Worm (Caenorhabditis elegans) whole organism, L1 larva: ENCODE data around the gene srd-38.

ENCODE experiments used
- C04F5.9 ChIP-seq: sonication (generic microtip); optimal IDR thresholded peaks from 2 replicates; lab custom pipeline; 2016; ENCODE audit warnings: missing genetic modification characterization, missing compliant biosample characterization
- C34B4.2 ChIP-seq: sonication (generic microtip); optimal IDR thresholded peaks from 2 replicates; lab custom pipeline; 2017; ENCODE audit warnings: mild to moderate bottlenecking, missing genetic modification characterization, missing compliant biosample characterization
- F16B12.6 ChIP-seq: fragments of 150-350 bp; optimal IDR thresholded peaks from 2 replicates; lab custom pipeline; 2014; ENCODE audit warnings: missing biosample characterization, missing genetic modification characterization
- ama-1 ChIP-seq: fragments of 150-350 bp; optimal IDR thresholded peaks from 2 replicates; lab custom pipeline; 2014
- ceh-63 ChIP-seq: fragments of 200-800 bp; sonication (Bioruptor generic); optimal IDR thresholded peaks from 2 replicates; lab custom pipeline; 2018; ENCODE audit warnings: mild to moderate bottlenecking, missing genetic modification characterization, missing compliant biosample characterization
- ceh-8 ChIP-seq: fragments of 200-800 bp; sonication (Bioruptor generic); optimal IDR thresholded peaks from 2 replicates; lab custom pipeline; 2018; ENCODE audit warnings: mild to moderate bottlenecking, missing genetic modification characterization, moderate library complexity, missing compliant biosample characterization
- ceh-82 ChIP-seq, 3 experiments: fragments of 150-350 bp in 1 of 3; sonication (generic microtip) in 2 of 3; optimal IDR thresholded peaks; 2 replicates each; lab custom pipeline; 2014 to 2017; ENCODE audit warnings: missing biosample characterization in 3 of 3, missing genetic modification characterization in 3 of 3
- ces-1 ChIP-seq: fragments of 150-350 bp; optimal IDR thresholded peaks from 2 replicates; lab custom pipeline; 2014; ENCODE audit warnings: missing biosample characterization, missing genetic modification reagents, missing genetic modification characterization
- dpl-1 ChIP-seq, 3 experiments: fragments of 150-350 bp in 2 of 3; sonication (generic microtip) in 1 of 3; optimal IDR thresholded peaks; 2 replicates each; lab custom pipeline; 2014 to 2017; ENCODE audit warnings: missing biosample characterization in 3 of 3, missing genetic modification characterization in 3 of 3, missing genetic modification reagents in 3 of 3
- dsc-1 ChIP-seq: sonication (generic microtip); optimal IDR thresholded peaks from 2 replicates; lab custom pipeline; 2016; ENCODE audit warnings: mild to moderate bottlenecking, missing genetic modification characterization, missing compliant biosample characterization
- efl-1 ChIP-seq, 4 experiments: fragments of 150-350 bp; optimal IDR thresholded peaks in 3 of 4; peaks in 1 of 4; 1 replicate in 1 of 4; 2 replicates in 3 of 4; lab custom pipeline; 2014; ENCODE audit warnings: missing biosample characterization in 2 of 4, missing genetic modification characterization in 2 of 4, missing genetic modification reagents in 2 of 4
- egl-13 ChIP-seq: sonication (generic microtip); optimal IDR thresholded peaks from 2 replicates; lab custom pipeline; 2016; ENCODE audit warnings: missing genotype, missing genetic modification reagents, missing genetic modification characterization, missing compliant biosample characterization
- egl-27 ChIP-seq, 2 experiments: fragments of 150-350 bp in 1 of 2; sonication (generic microtip); optimal IDR thresholded peaks; 3 replicates each; lab custom pipeline; 2017 to 2018; ENCODE audit warnings: missing biosample characterization in 2 of 2, missing genetic modification characterization in 2 of 2, missing genetic modification reagents in 2 of 2
- elt-2 ChIP-seq: sonication (generic microtip); optimal IDR thresholded peaks from 2 replicates; lab custom pipeline; 2016; ENCODE audit warnings: missing genetic modification characterization, mild to moderate bottlenecking, inconsistent platforms, missing compliant biosample characterization, missing genetic modification reagents
- fkh-4 ChIP-seq: sonication (generic microtip); optimal IDR thresholded peaks from 2 replicates; lab custom pipeline; 2016; ENCODE audit warnings: missing compliant biosample characterization, missing genetic modification characterization, borderline replicate concordance
- fkh-8 ChIP-seq: sonication (generic microtip); optimal IDR thresholded peaks from 2 replicates; lab custom pipeline; 2016; ENCODE audit warnings: mild to moderate bottlenecking, missing genetic modification characterization, missing compliant biosample characterization
- fos-1 ChIP-seq: fragments of 150-350 bp; optimal IDR thresholded peaks from 2 replicates; lab custom pipeline; 2014; ENCODE audit warnings: missing biosample characterization, missing genetic modification characterization
- hlh-17 ChIP-seq: fragments of 200-800 bp; sonication (Bioruptor generic); optimal IDR thresholded peaks from 2 replicates; lab custom pipeline; 2018; ENCODE audit warnings: missing genetic modification characterization, mild to moderate bottlenecking, missing compliant biosample characterization, moderate library complexity, borderline replicate concordance
- hlh-4 ChIP-seq: sonication (generic microtip); optimal IDR thresholded peaks from 2 replicates; lab custom pipeline; 2016; ENCODE audit warnings: mild to moderate bottlenecking, missing genetic modification characterization, missing compliant biosample characterization
- irx-1 ChIP-seq: sonication (generic microtip); optimal IDR thresholded peaks from 2 replicates; lab custom pipeline; 2016; ENCODE audit warnings: missing genetic modification characterization, missing compliant biosample characterization
- isw-1 ChIP-seq: fragments of 200-800 bp; sonication (Bioruptor generic); IDR thresholded peaks from 2 replicates; pipeline ENCODE4 v1.3.6; 2022; ENCODE audit warnings: missing genetic modification characterization, missing compliant biosample characterization
- lin-13 ChIP-seq: fragments of 150-350 bp; optimal IDR thresholded peaks from 2 replicates; lab custom pipeline; 2014; ENCODE audit warnings: missing biosample characterization, missing genetic modification reagents, missing genetic modification characterization
- lir-3 ChIP-seq: sonication (generic microtip); optimal IDR thresholded peaks from 2 replicates; lab custom pipeline; 2016; ENCODE audit warnings: mild to moderate bottlenecking, missing genetic modification characterization, moderate library complexity, missing compliant biosample characterization; ENCODE audit not compliant: poor library complexity
- mab-9 ChIP-seq: fragments of 200-800 bp; sonication (Bioruptor generic); IDR thresholded peaks from 2 replicates; pipeline ENCODE4 v1.3.6; 2022; ENCODE audit warnings: missing genetic modification reagents, missing genetic modification characterization, missing compliant biosample characterization
- mef-2 ChIP-seq: fragments of 150-350 bp; optimal IDR thresholded peaks from 2 replicates; lab custom pipeline; 2014; ENCODE audit warnings: missing biosample characterization, missing genetic modification characterization
- mep-1 ChIP-seq: fragments of 150-350 bp; optimal IDR thresholded peaks from 2 replicates; lab custom pipeline; 2014; ENCODE audit warnings: missing biosample characterization, missing genetic modification characterization
- nhr-20 ChIP-seq: sonication (generic microtip); optimal IDR thresholded peaks from 2 replicates; lab custom pipeline; 2016; ENCODE audit warnings: mild to moderate bottlenecking, missing genetic modification characterization, missing compliant biosample characterization
- nhr-47 ChIP-seq: sonication (generic microtip); optimal IDR thresholded peaks from 2 replicates; lab custom pipeline; 2016; ENCODE audit warnings: mild to moderate bottlenecking, missing genetic modification characterization, moderate library complexity, missing compliant biosample characterization
- nhr-71 ChIP-seq: sonication (generic microtip); optimal IDR thresholded peaks from 2 replicates; lab custom pipeline; 2016; ENCODE audit warnings: mild to moderate bottlenecking, missing genetic modification characterization, moderate library complexity, missing compliant biosample characterization
- nhr-76 ChIP-seq: sonication (generic microtip); optimal IDR thresholded peaks from 2 replicates; lab custom pipeline; 2017; ENCODE audit warnings: missing biosample characterization, missing genetic modification characterization
- nhr-85 ChIP-seq: sonication (generic microtip); peaks from one replicate; lab custom pipeline; 2016; ENCODE audit warnings: missing genetic modification characterization, inconsistent platforms, missing compliant biosample characterization
- pag-3 ChIP-seq: sonication (generic microtip); optimal IDR thresholded peaks from 2 replicates; lab custom pipeline; 2017; ENCODE audit warnings: missing genetic modification characterization, mild to moderate bottlenecking, missing compliant biosample characterization, antibody characterized with exemption, borderline replicate concordance; ENCODE audit not compliant: insufficient read depth
- pax-3 ChIP-seq: fragments of 200-800 bp; sonication (Bioruptor generic); optimal IDR thresholded peaks from 2 replicates; lab custom pipeline; 2018; ENCODE audit warnings: mild to moderate bottlenecking, missing genetic modification characterization, moderate library complexity, missing compliant biosample characterization
- rnt-1 ChIP-seq: sonication (generic microtip); optimal IDR thresholded peaks from 2 replicates; lab custom pipeline; 2016; ENCODE audit warnings: mild to moderate bottlenecking, missing genetic modification characterization, moderate library complexity, missing compliant biosample characterization
- skn-1 ChIP-seq: fragments of 150-350 bp; optimal IDR thresholded peaks from 2 replicates; lab custom pipeline; 2014; ENCODE audit warnings: missing biosample characterization, missing genetic modification characterization
- snu-23 ChIP-seq: sonication (generic microtip); optimal IDR thresholded peaks from 2 replicates; lab custom pipeline; 2016; ENCODE audit warnings: missing genetic modification characterization, missing compliant biosample characterization
- sox-4 ChIP-seq: sonication (generic microtip); optimal IDR thresholded peaks from 2 replicates; lab custom pipeline; 2016; ENCODE audit warnings: missing genetic modification characterization, missing compliant biosample characterization
- sptf-1 ChIP-seq: fragments of 150-350 bp; optimal IDR thresholded peaks from 2 replicates; lab custom pipeline; 2014; ENCODE audit warnings: missing biosample characterization, missing genetic modification characterization
- sup-37 ChIP-seq: fragments of 200-800 bp; sonication (Bioruptor generic); optimal IDR thresholded peaks from 2 replicates; lab custom pipeline; 2018; ENCODE audit warnings: mild to moderate bottlenecking, missing genetic modification characterization, missing compliant biosample characterization
- swsn-7 ChIP-seq: sonication (generic microtip); optimal IDR thresholded peaks from 2 replicates; lab custom pipeline; 2016; ENCODE audit warnings: missing genetic modification characterization, missing compliant biosample characterization
- tlp-1 ChIP-seq: fragments of 150-350 bp; optimal IDR thresholded peaks from 2 replicates; lab custom pipeline; 2014; ENCODE audit warnings: missing biosample characterization, missing genetic modification characterization
- unc-62 ChIP-seq: fragments of 150-350 bp; optimal IDR thresholded peaks from 2 replicates; lab custom pipeline; 2014; ENCODE audit warnings: missing biosample characterization, missing genetic modification reagents, missing genetic modification characterization
- unc-86 ChIP-seq: sonication (generic microtip); optimal IDR thresholded peaks from 2 replicates; lab custom pipeline; 2016; ENCODE audit warnings: missing genetic modification characterization, missing compliant biosample characterization
- xbp-1 ChIP-seq: sonication (generic microtip); optimal IDR thresholded peaks from 2 replicates; lab custom pipeline; 2016; ENCODE audit warnings: missing genetic modification characterization, missing compliant biosample characterization
- zag-1 ChIP-seq: fragments of 150-350 bp; optimal IDR thresholded peaks from 2 replicates; lab custom pipeline; 2014; ENCODE audit warnings: missing biosample characterization, missing genetic modification characterization
- zip-4 ChIP-seq: fragments of 200-800 bp; sonication (Bioruptor generic); optimal IDR thresholded peaks from 2 replicates; lab custom pipeline; 2018; ENCODE audit warnings: mild to moderate bottlenecking, missing genetic modification characterization, moderate library complexity, missing compliant biosample characterization
- ztf-11 ChIP-seq, 2 experiments: sonication (generic microtip); optimal IDR thresholded peaks; 2 replicates each; lab custom pipeline; 2016 to 2017; ENCODE audit warnings: missing genetic modification characterization in 2 of 2, missing biosample characterization in 1 of 2, missing compliant biosample characterization in 1 of 2
- ztf-4 ChIP-seq: fragments of 150-350 bp; optimal IDR thresholded peaks from 2 replicates; lab custom pipeline; 2014; ENCODE audit warnings: missing biosample characterization, missing genetic modification characterization

Gene srd-38

ce11 chrX:13250163-13250562, 41.4 kb upstream of the srd-38 start (continued):
- TF ChIP-seq unc-62 (GFP tag; lab: Kevin White, UChicago) (no peak), nhr-20 (tag; lab: Kevin White, UChicago) (peak; percentile 89), mab-9 (no peak), ama-1 (lab: Kevin White, UChicago) (no peak), swsn-7 (tag; lab: Kevin White, UChicago) (peak; percentile 25), nhr-47 (tag; lab: Kevin White, UChicago) (no peak)

ce11 chrX:13251354-13251843, 40.2 kb upstream of the srd-38 start:
- TF ChIP-seq tlp-1 (tag; lab: Kevin White, UChicago) (no peak), nhr-47 (tag; lab: Kevin White, UChicago) (peak; percentile 69), fkh-4 (tag; lab: Kevin White, UChicago) (no peak), zip-4 (GFP tag; lab: Kevin White, UChicago) (no peak), swsn-7 (tag; lab: Kevin White, UChicago) (peak; percentile 74), ztf-4 (peak; percentile 9), dpl-1 (GFP tag; optimal IDR thresholded peaks at IDR 0.05; lab: Kevin White, UChicago) (no peak), pag-3 (tag; lab: Kevin White, UChicago) (peak; percentile 26), ceh-82 (tag; optimal IDR thresholded peaks at IDR 0.05; lab: Kevin White, UChicago) (peak; percentile 7 to 65 (median 26)), ztf-11 (tag; optimal IDR thresholded peaks at IDR 0.05; lab: Kevin White, UChicago) (no peak), unc-86 (tag; lab: Kevin White, UChicago) (peak; percentile 55), lin-13 (peak; percentile 25), nhr-76 (tag; lab: Kevin White, UChicago) (no peak), snu-23 (GFP tag; lab: Kevin White, UChicago) (peak; percentile 84), nhr-20 (tag; lab: Kevin White, UChicago) (peak; percentile 89), sox-4 (tag; lab: Kevin White, UChicago) (no peak), egl-27 (tag; optimal IDR thresholded peaks at IDR 0.05; lab: Kevin White, UChicago) (peak in 1 of 2 experiments; percentile 63), nhr-71 (tag; lab: Kevin White, UChicago) (peak; percentile 89), ceh-63 (no peak), ceh-8 (GFP tag; lab: Kevin White, UChicago) (no peak), C34B4.2 (no peak), xbp-1 (tag; lab: Kevin White, UChicago) (peak; percentile 62), elt-2 (no peak), mef-2 (tag; lab: Kevin White, UChicago) (no peak), nhr-85 (tag; lab: Kevin White, UChicago) (peak; percentile 87), mab-9 (0 out of 2 replicates have a peak, but pooled peaks have one; percentile 19), F16B12.6 (tag; lab: Kevin White, UChicago) (no peak), C04F5.9 (tag; lab: Kevin White, UChicago) (no peak), pax-3 (tag; lab: Kevin White, UChicago) (no peak), sup-37 (GFP tag; lab: Kevin White, UChicago) (no peak), egl-13 (no peak), irx-1 (peak; percentile 35), sptf-1 (tag; lab: Kevin White, UChicago) (no peak), efl-1 (optimal IDR thresholded peaks at IDR 0.05; lab: Kevin White, UChicago) (peak; percentile 34 to 39), efl-1 (GFP tag; optimal IDR thresholded peaks at IDR 0.05 in 1 of 2; lab: Kevin White, UChicago) (peak in 1 of 2 experiments; percentile 46), skn-1 (tag; lab: Kevin White, UChicago) (peak; percentile 42), dsc-1 (peak; percentile 56), lir-3 (tag; lab: Kevin White, UChicago) (no peak), rnt-1 (tag; lab: Kevin White, UChicago) (peak; percentile 82), fkh-8 (peak; percentile 53), zag-1 (tag; lab: Kevin White, UChicago) (no peak), ces-1 (GFP tag; lab: Kevin White, UChicago) (no peak), hlh-4 (tag; lab: Kevin White, UChicago) (no peak), unc-62 (GFP tag; lab: Kevin White, UChicago) (no peak), hlh-17 (GFP tag; lab: Kevin White, UChicago) (no peak), fos-1 (tag; lab: Kevin White, UChicago) (peak; percentile 40), mep-1 (tag; lab: Kevin White, UChicago) (peak; percentile 85), isw-1 (GFP tag; lab: Robert Waterston, UW) (no peak; the same call in none of the 2 replicates)
